Worm (Caenorhabditis elegans) whole organism, mixed stage, embryonic: Measurements from ENCODE around the gene ucr-1.

Experiments
- blmp-1 ChIP-seq: fragments of 150-350 bp; optimal IDR thresholded peaks from 2 replicates; lab custom pipeline; 2014; ENCODE audit warnings: missing biosample characterization, missing genetic modification characterization
- ces-1 ChIP-seq: fragments of 150-350 bp; optimal IDR thresholded peaks from 2 replicates; lab custom pipeline; 2014; ENCODE audit warnings: missing biosample characterization, missing genetic modification reagents, missing genetic modification characterization
- elt-3 ChIP-seq: fragments of 150-350 bp; optimal IDR thresholded peaks from 2 replicates; lab custom pipeline; 2014; ENCODE audit warnings: missing biosample characterization, missing genetic modification characterization
- sem-2 ChIP-seq: fragments of 200-800 bp; sonication (Bioruptor generic); optimal IDR thresholded peaks from 2 replicates; lab custom pipeline; 2018; ENCODE audit warnings: mild to moderate bottlenecking, missing genetic modification characterization, missing compliant biosample characterization
- snpc-4 ChIP-seq: fragments of 150-350 bp; optimal IDR thresholded peaks from 2 replicates; lab custom pipeline; 2014; ENCODE audit warnings: missing biosample characterization, missing genetic modification characterization
- unc-39 ChIP-seq: fragments of 150-350 bp; optimal IDR thresholded peaks from 2 replicates; lab custom pipeline; 2014; ENCODE audit warnings: missing biosample characterization, missing genetic modification characterization
- ztf-11 ChIP-seq: fragments of 150-350 bp; optimal IDR thresholded peaks from 2 replicates; lab custom pipeline; 2014; ENCODE audit warnings: missing biosample characterization, missing genetic modification characterization

ce11 chrIII:5586925-5587324 lies 5.0 kb upstream of the ucr-1 start, which contains the start of gene F56D2.2:
- TF ChIP-seq unc-39 (tag; lab: Kevin White, UChicago) (no peak), snpc-4 (tag; lab: Kevin White, UChicago) (no peak), blmp-1 (no peak), sem-2 (no peak), ztf-11 (tag; lab: Kevin White, UChicago) (no peak), elt-3 (tag; lab: Kevin White, UChicago) (no peak), ces-1 (GFP tag; lab: Kevin White, UChicago) (no peak)
